Worm (Caenorhabditis elegans) whole organism, young adult: ENCODE data around the gene rpl-36.A.

ENCODE experiments used
- B0019.2 ChIP-seq: fragments of 200-800 bp; sonication (Bioruptor generic); conservative IDR thresholded peaks from 2 replicates; pipeline ENCODE4 v1.3.6; 2022; ENCODE audit warnings: missing genetic modification reagents, missing genetic modification characterization, missing compliant biosample characterization
- B0035.1 ChIP-seq: sonication (generic microtip); optimal IDR thresholded peaks from 2 replicates; lab custom pipeline; 2016; ENCODE audit warnings: missing genetic modification characterization, mild to moderate bottlenecking, missing compliant biosample characterization, missing genotype, missing genetic modification reagents
- B0336.3 ChIP-seq: fragments of 200-800 bp; sonication (Bioruptor generic); IDR thresholded peaks from 2 replicates; pipeline ENCODE4 v1.3.6; 2022; ENCODE audit warnings: missing genetic modification characterization, missing compliant biosample characterization
- C17E4.6 ChIP-seq: fragments of 200-800 bp; sonication (Bioruptor generic); IDR thresholded peaks from 2 replicates; pipeline ENCODE4 v1.3.6; 2022; ENCODE audit warnings: missing genetic modification reagents, missing genetic modification characterization, missing compliant biosample characterization
- F22D6.2 ChIP-seq: sonication (generic microtip); optimal IDR thresholded peaks from 2 replicates; lab custom pipeline; 2016; ENCODE audit warnings: mild to moderate bottlenecking, missing genetic modification characterization, missing compliant biosample characterization
- F33H1.4 ChIP-seq: fragments of 200-800 bp; sonication (Bioruptor generic); IDR thresholded peaks from 2 replicates; pipeline ENCODE4 v1.3.6; 2022; ENCODE audit warnings: missing genetic modification reagents, missing genetic modification characterization, missing compliant biosample characterization
- F49E8.2 ChIP-seq: sonication (generic microtip); optimal IDR thresholded peaks from 3 replicates; lab custom pipeline; 2017; ENCODE audit warnings: missing genetic modification characterization, mild to moderate bottlenecking, missing compliant biosample characterization, antibody characterized with exemption, moderate library complexity; ENCODE audit not compliant: insufficient read depth
- K11D2.4 ChIP-seq: fragments of 200-800 bp; sonication (Bioruptor generic); IDR thresholded peaks from 2 replicates; pipeline ENCODE4 v1.3.6; 2022; ENCODE audit warnings: missing genetic modification reagents, missing genetic modification characterization, missing compliant biosample characterization
- T26A5.8 ChIP-seq: sonication (generic microtip); optimal IDR thresholded peaks from 2 replicates; lab custom pipeline; 2016; ENCODE audit warnings: missing genetic modification characterization, missing compliant biosample characterization
- Y53G8AR.9 ChIP-seq: fragments of 200-800 bp; sonication (Bioruptor generic); conservative IDR thresholded peaks from 2 replicates; pipeline ENCODE4 v1.3.6; 2022; ENCODE audit warnings: missing genetic modification reagents, missing genetic modification characterization, missing compliant biosample characterization
- Y79H2A.3 ChIP-seq: fragments of 200-800 bp; sonication (Bioruptor generic); conservative IDR thresholded peaks from 2 replicates; pipeline ENCODE4 v1.3.6; 2022; ENCODE audit warnings: missing genetic modification reagents, missing genetic modification characterization, missing compliant biosample characterization
- Y95B8A.8 ChIP-seq: fragments of 200-800 bp; sonication (Bioruptor generic); IDR thresholded peaks from 2 replicates; pipeline ENCODE4 v1.3.6; 2022; ENCODE audit warnings: missing genetic modification reagents, missing genetic modification characterization, missing compliant biosample characterization
- ZK185.1 ChIP-seq: sonication (generic microtip); optimal IDR thresholded peaks from 2 replicates; lab custom pipeline; 2016; ENCODE audit warnings: mild to moderate bottlenecking, missing genetic modification characterization, missing compliant biosample characterization; ENCODE audit not compliant: poor library complexity, severe bottlenecking
- akir-1 ChIP-seq: fragments of 200-800 bp; sonication (Bioruptor generic); optimal IDR thresholded peaks from 2 replicates; lab custom pipeline; 2018; ENCODE audit warnings: mild to moderate bottlenecking, missing genetic modification characterization, moderate library complexity, missing compliant biosample characterization
- ama-1 ChIP-seq, 3 experiments: fragments of 150-350 bp in 1 of 3; sonication (generic microtip) in 2 of 3; optimal IDR thresholded peaks; 2 replicates each; lab custom pipeline; 2014 to 2018; ENCODE audit warnings: missing biosample characterization in 2 of 3, missing genetic modification characterization in 2 of 3, missing genetic modification reagents in 2 of 3
- atf-7 ChIP-seq: sonication (generic microtip); optimal IDR thresholded peaks from 2 replicates; lab custom pipeline; 2017; ENCODE audit warnings: mild to moderate bottlenecking, missing genetic modification characterization, missing compliant biosample characterization
- athp-1 ChIP-seq: sonication (generic microtip); optimal IDR thresholded peaks from 2 replicates; lab custom pipeline; 2017; ENCODE audit warnings: mild to moderate bottlenecking, missing genetic modification characterization, missing compliant biosample characterization
- attf-6 ChIP-seq: fragments of 200-800 bp; sonication (Bioruptor generic); IDR thresholded peaks from 2 replicates; pipeline ENCODE4 v1.3.6; 2022; ENCODE audit warnings: missing genetic modification reagents, missing genetic modification characterization, missing compliant biosample characterization
- bed-2 ChIP-seq: fragments of 200-800 bp; sonication (Bioruptor generic); IDR thresholded peaks from 2 replicates; pipeline ENCODE4 v1.3.6; 2022; ENCODE audit warnings: missing genetic modification reagents, missing genetic modification characterization, missing compliant biosample characterization
- ccch-3 ChIP-seq: fragments of 200-800 bp; sonication (Bioruptor generic); optimal IDR thresholded peaks from 2 replicates; lab custom pipeline; 2018; ENCODE audit warnings: mild to moderate bottlenecking, missing genetic modification characterization, missing compliant biosample characterization
- cebp-1 ChIP-seq, 2 experiments: fragments of 200-800 bp in 1 of 2; sonication (Bioruptor generic) in 1 of 2; sonication (generic microtip) in 1 of 2; IDR thresholded peaks in 1 of 2; optimal IDR thresholded peaks in 1 of 2; 2 replicates each; pipeline versions ENCODE4 v1.3.6 to Lab custom; 2017 to 2022; ENCODE audit warnings: missing compliant biosample characterization in 2 of 2, missing genetic modification characterization in 2 of 2, mild to moderate bottlenecking in 1 of 2, missing genetic modification reagents in 1 of 2, moderate library complexity in 1 of 2
- ceh-91 ChIP-seq: fragments of 200-800 bp; sonication (Bioruptor generic); IDR thresholded peaks from 2 replicates; pipeline ENCODE4 v1.3.6; 2022; ENCODE audit warnings: missing genetic modification reagents, missing genetic modification characterization, missing compliant biosample characterization
- die-1 ChIP-seq: sonication (generic microtip); optimal IDR thresholded peaks from 2 replicates; lab custom pipeline; 2016; ENCODE audit warnings: missing genotype, mild to moderate bottlenecking, missing genetic modification characterization, missing compliant biosample characterization
- dpl-1 ChIP-seq: fragments of 150-350 bp; optimal IDR thresholded peaks from 2 replicates; lab custom pipeline; 2014; ENCODE audit warnings: missing biosample characterization, missing genetic modification reagents, missing genetic modification characterization
- ekl-4 ChIP-seq: fragments of 200-800 bp; sonication (Bioruptor generic); IDR thresholded peaks from 2 replicates; pipeline ENCODE4 v1.3.6; 2022; ENCODE audit warnings: missing genetic modification reagents, missing genetic modification characterization, missing compliant biosample characterization
- ets-4 ChIP-seq: fragments of 200-800 bp; sonication (Bioruptor generic); optimal IDR thresholded peaks from 2 replicates; lab custom pipeline; 2018; ENCODE audit warnings: mild to moderate bottlenecking, missing genetic modification characterization, missing compliant biosample characterization
- gei-17 ChIP-seq: fragments of 200-800 bp; sonication (Bioruptor generic); optimal IDR thresholded peaks from 2 replicates; lab custom pipeline; 2018; ENCODE audit warnings: mild to moderate bottlenecking, missing genetic modification characterization, missing compliant biosample characterization
- hmg-1.2 ChIP-seq: fragments of 200-800 bp; sonication (Bioruptor generic); IDR thresholded peaks from 2 replicates; pipeline ENCODE4 v1.3.6; 2022; ENCODE audit warnings: missing genetic modification reagents, missing genetic modification characterization, missing compliant biosample characterization
- hmg-20 ChIP-seq: fragments of 200-800 bp; sonication (Bioruptor generic); IDR thresholded peaks from 2 replicates; pipeline ENCODE4 v1.3.6; 2022; ENCODE audit warnings: missing genetic modification reagents, missing genetic modification characterization, missing compliant biosample characterization
- hsf-1 ChIP-seq: fragments of 200-800 bp; sonication (Bioruptor generic); IDR thresholded peaks from 2 replicates; pipeline ENCODE4 v1.3.6; 2022; ENCODE audit warnings: missing genetic modification reagents, missing genetic modification characterization, missing compliant biosample characterization
- lin-26 ChIP-seq: fragments of 200-800 bp; sonication (Bioruptor generic); IDR thresholded peaks from 2 replicates; pipeline ENCODE4 v1.3.6; 2022; ENCODE audit warnings: missing genetic modification reagents, missing genetic modification characterization, missing compliant biosample characterization
- lsl-1 ChIP-seq: fragments of 200-800 bp; sonication (Bioruptor generic); optimal IDR thresholded peaks from 2 replicates; lab custom pipeline; 2018; ENCODE audit warnings: mild to moderate bottlenecking, missing genetic modification characterization, moderate library complexity, missing compliant biosample characterization
- lsy-27 ChIP-seq: sonication (generic microtip); optimal IDR thresholded peaks from 2 replicates; lab custom pipeline; 2017; ENCODE audit warnings: missing genetic modification characterization, mild to moderate bottlenecking, missing compliant biosample characterization, antibody characterized with exemption, missing genotype, borderline replicate concordance; ENCODE audit not compliant: insufficient read depth
- mel-28 ChIP-seq: sonication (generic microtip); optimal IDR thresholded peaks from 2 replicates; lab custom pipeline; 2016; ENCODE audit warnings: borderline replicate concordance, mild to moderate bottlenecking, missing genetic modification characterization, missing compliant biosample characterization
- nhr-179 ChIP-seq: sonication (generic microtip); optimal IDR thresholded peaks from 2 replicates; lab custom pipeline; 2016; ENCODE audit warnings: mild to moderate bottlenecking, missing genetic modification characterization, missing compliant biosample characterization
- repo-1 ChIP-seq: sonication (generic microtip); optimal IDR thresholded peaks from 2 replicates; lab custom pipeline; 2017; ENCODE audit warnings: mild to moderate bottlenecking, missing genetic modification characterization, missing compliant biosample characterization
- snpc-1.3 ChIP-seq: sonication (generic microtip); optimal IDR thresholded peaks from 2 replicates; lab custom pipeline; 2017; ENCODE audit warnings: missing genetic modification characterization, mild to moderate bottlenecking, missing compliant biosample characterization, antibody characterized with exemption, moderate library complexity, missing genotype, missing genetic modification reagents; ENCODE audit not compliant: insufficient read depth
- somi-1 ChIP-seq: fragments of 200-800 bp; sonication (Bioruptor generic); optimal IDR thresholded peaks from 2 replicates; lab custom pipeline; 2018; ENCODE audit warnings: mild to moderate bottlenecking, missing genetic modification characterization, missing compliant biosample characterization
- sptf-2 ChIP-seq: fragments of 200-800 bp; sonication (Bioruptor generic); optimal IDR thresholded peaks from 2 replicates; lab custom pipeline; 2018; ENCODE audit warnings: mild to moderate bottlenecking, missing genetic modification characterization, missing compliant biosample characterization
- unc-62 ChIP-seq: fragments of 150-350 bp; optimal IDR thresholded peaks from 2 replicates; lab custom pipeline; 2014; ENCODE audit warnings: missing biosample characterization, missing genetic modification reagents, missing genetic modification characterization
- ztf-26 ChIP-seq: sonication (generic microtip); optimal IDR thresholded peaks from 2 replicates; lab custom pipeline; 2017; ENCODE audit warnings: missing genetic modification characterization, missing compliant biosample characterization

The rpl-36.A gene

ce11 chrII:11111107-11111506 is 14.1 kb upstream of the rpl-36.A start, which contains the start of gene glb-4:
TSS of gene glb-4 (minus strand) at chrII:11111207.
- TF ChIP-seq sptf-2 (GFP tag; lab: Kevin White, UChicago) (no peak), F33H1.4 (GFP tag; lab: Robert Waterston, UW) (no peak), ZK185.1 (no peak), attf-6 (GFP tag; lab: Robert Waterston, UW) (no peak), Y79H2A.3 (GFP tag; lab: Robert Waterston, UW) (no peak), B0035.1 (tag; lab: Kevin White, UChicago) (no peak), Y95B8A.8 (no peak), nhr-179 (tag; lab: Kevin White, UChicago) (no peak)

- TF ChIP-seq ztf-26 (tag; lab: Kevin White, UChicago) (no peak), die-1 (tag; lab: Kevin White, UChicago) (no peak), somi-1 (GFP tag; lab: Kevin White, UChicago) (no peak), B0019.2 (GFP tag; lab: Robert Waterston, UW) (no peak), hsf-1 (GFP tag; lab: Robert Waterston, UW) (no peak), C17E4.6 (GFP tag; lab: Robert Waterston, UW) (no peak), ekl-4 (GFP tag; lab: Robert Waterston, UW) (no peak), lsy-27 (tag; lab: Kevin White, UChicago) (no peak), nhr-179 (tag; lab: Kevin White, UChicago) (no peak)
- TF ChIP-seq, all 124 proteins: peak for 0
Measured at ce11 chrII:11110419-11110818, 13.4 kb upstream of the rpl-36.A start.

- TF ChIP-seq F49E8.2 (peak; percentile 22), gei-17 (no peak)
Measured at ce11 chrII:11107828-11108227, 10.8 kb upstream of the rpl-36.A start, which contains the start of gene apc-17. TSS of gene apc-17 (plus strand) at chrII:11108128.

- no peak; the same call in 1 of the 2 replicates for TF ChIP-seq hmg-1.2 (GFP tag; lab: Robert Waterston, UW)
- TF ChIP-seq B0336.3 (GFP tag; lab: Robert Waterston, UW), result no peak
- TF ChIP-seq lin-26, result peak; percentile 48; the same call in 1 of the 2 replicates
- TF ChIP-seq ccch-3 (GFP tag; lab: Kevin White, UChicago), result no peak
- TF ChIP-seq ceh-91 (GFP tag; lab: Robert Waterston, UW), result peak; percentile 58; the same call in 1 of the 2 replicates
- no peak for TF ChIP-seq mel-28 (tag; lab: Kevin White, UChicago)
- TF ChIP-seq akir-1 (GFP tag; lab: Kevin White, UChicago), result no peak
- no peak for TF ChIP-seq cebp-1 (GFP tag; IDR thresholded peaks at IDR 0.05; lab: Robert Waterston, UW)
- TF ChIP-seq cebp-1 (tag; optimal IDR thresholded peaks at IDR 0.05; lab: Kevin White, UChicago), result peak; percentile 19
- TF ChIP-seq repo-1, result no peak
- no peak for TF ChIP-seq B0019.2 (GFP tag; lab: Robert Waterston, UW)
- no peak for TF ChIP-seq T26A5.8
- TF ChIP-seq lsl-1 (GFP tag; lab: Kevin White, UChicago), result peak; percentile 91
- no peak for TF ChIP-seq ama-1 (optimal IDR thresholded peaks at IDR 0.05; lab: Kevin White, UChicago)
- no peak for TF ChIP-seq ama-1 (GFP tag; optimal IDR thresholded peaks at IDR 0.05; lab: Kevin White, UChicago)
- no peak for TF ChIP-seq atf-7 (tag; lab: Kevin White, UChicago)
- TF ChIP-seq ets-4 (GFP tag; lab: Kevin White, UChicago), result no peak
- TF ChIP-seq dpl-1, result peak; percentile 83
- TF ChIP-seq snpc-1.3 (tag; lab: Kevin White, UChicago), result peak; percentile 70
- peak; percentile 50 for TF ChIP-seq F49E8.2
- TF ChIP-seq unc-62, result no peak
- no peak for TF ChIP-seq athp-1 (tag; lab: Kevin White, UChicago)
- TF ChIP-seq Y53G8AR.9 (GFP tag; lab: Robert Waterston, UW), result no peak
- TF ChIP-seq bed-2 (GFP tag; lab: Robert Waterston, UW), result no peak
- no peak for TF ChIP-seq K11D2.4 (GFP tag; lab: Robert Waterston, UW)
- no peak for TF ChIP-seq F22D6.2 (tag; lab: Kevin White, UChicago)
- TF ChIP-seq gei-17, result no peak
- no peak for TF ChIP-seq hmg-20
Measured at ce11 chrII:11105981-11106711, 9.1 kb upstream of the rpl-36.A start, which contains the start of gene nasp-1. TSS of gene nasp-1 (plus strand) at chrII:11106612.
